Fruit fly (Drosophila melanogaster) whole organism, embryonic: ENCODE data around the gene CG12106.
A peak's percentile ranks its signal among the peaks of the same experiment; 100 is the strongest.

Experiments used
- CG10321 ChIP-seq: fragments of 200-800 bp; sonication (Bioruptor generic); IDR thresholded peaks from 2 replicates; pipeline ENCODE4 v1.3.6; 2022; ENCODE audit warnings: missing biosample characterization, missing genetic modification characterization
- CG11456 ChIP-seq: fragments of 200-800 bp; sonication (Bioruptor generic); IDR thresholded peaks from 3 replicates; pipeline ENCODE4 v1.3.6; 2022; ENCODE audit warnings: missing biosample characterization, missing genetic modification characterization
- CG11723 ChIP-seq: fragments of 200-800 bp; sonication (Bioruptor generic); optimal IDR thresholded peaks from 2 replicates; lab custom pipeline; 2017; ENCODE audit warnings: missing biosample characterization, mild to moderate bottlenecking, missing genetic modification characterization
- CG12219 ChIP-seq: fragments of 200-800 bp; sonication (Bioruptor generic); optimal IDR thresholded peaks from 3 replicates; lab custom pipeline; 2018; ENCODE audit warnings: missing biosample characterization, mild to moderate bottlenecking, missing genetic modification characterization
- CG12659 ChIP-seq: fragments of 200-800 bp; sonication (Bioruptor generic); optimal IDR thresholded peaks from 3 replicates; lab custom pipeline; 2017; ENCODE audit warnings: mild to moderate bottlenecking, missing biosample characterization, missing genetic modification reagents, missing genetic modification characterization
- CG14710 ChIP-seq: fragments of 200-800 bp; sonication (Bioruptor generic); optimal IDR thresholded peaks from 3 replicates; lab custom pipeline; 2019; ENCODE audit warnings: missing biosample characterization, mild to moderate bottlenecking, missing genetic modification characterization, moderate library complexity
- CG15011 ChIP-seq: fragments of 200-800 bp; sonication (Bioruptor generic); optimal IDR thresholded peaks from 3 replicates; lab custom pipeline; 2018; ENCODE audit warnings: missing biosample characterization, mild to moderate bottlenecking, missing genetic modification characterization
- CG15601 ChIP-seq: fragments of 200-800 bp; sonication (Bioruptor generic); optimal IDR thresholded peaks from 3 replicates; lab custom pipeline; 2019; ENCODE audit warnings: missing biosample characterization, mild to moderate bottlenecking, missing genetic modification characterization, moderate library complexity
- CG17359 ChIP-seq: fragments of 200-800 bp; sonication (Bioruptor generic); optimal IDR thresholded peaks from 3 replicates; lab custom pipeline; 2018; ENCODE audit warnings: missing biosample characterization, mild to moderate bottlenecking, missing genetic modification characterization, moderate library complexity
- CG17361 ChIP-seq: fragments of 200-800 bp; sonication (Bioruptor generic); IDR thresholded peaks from 3 replicates; pipeline ENCODE4 v1.3.6; 2022; ENCODE audit warnings: missing biosample characterization, missing genetic modification characterization
- CG17612 ChIP-seq: fragments of 200-800 bp; sonication (Bioruptor generic); IDR thresholded peaks from 2 replicates; pipeline ENCODE4 v1.3.6; 2022; ENCODE audit warnings: missing biosample characterization, missing genetic modification characterization
- CG17829 ChIP-seq: fragments of 200-800 bp; optimal IDR thresholded peaks from 2 replicates; lab custom pipeline; 2019; ENCODE audit warnings: missing biosample characterization, mild to moderate bottlenecking, missing genetic modification characterization, moderate library complexity
- CG17912 ChIP-seq: fragments of 200-800 bp; sonication (Bioruptor generic); optimal IDR thresholded peaks from 2 replicates; lab custom pipeline; 2018; ENCODE audit warnings: missing biosample characterization, mild to moderate bottlenecking, missing genetic modification characterization
- CG30020 ChIP-seq: fragments of 200-800 bp; optimal IDR thresholded peaks from 2 replicates; lab custom pipeline; 2019; ENCODE audit warnings: missing biosample characterization, mild to moderate bottlenecking, missing genetic modification characterization, moderate library complexity
- CG30431 ChIP-seq: fragments of 200-800 bp; sonication (Bioruptor generic); optimal IDR thresholded peaks from 2 replicates; lab custom pipeline; 2017; ENCODE audit warnings: missing biosample characterization, missing genetic modification characterization
- CG42726 ChIP-seq: fragments of 200-800 bp; sonication (Bioruptor generic); IDR thresholded peaks from 2 replicates; pipeline ENCODE4 v1.3.6; 2022; ENCODE audit warnings: missing biosample characterization, missing genetic modification characterization; ENCODE audit not compliant: partially characterized antibody
- CG6175 ChIP-seq: fragments of 200-800 bp; sonication (Bioruptor generic); IDR thresholded peaks from 3 replicates; pipeline ENCODE4 v1.3.6; 2022; ENCODE audit warnings: missing biosample characterization, missing genetic modification characterization
- CG6854 ChIP-seq: fragments of 200-800 bp; sonication (Bioruptor generic); optimal IDR thresholded peaks from 3 replicates; lab custom pipeline; 2017; ENCODE audit warnings: missing biosample characterization, mild to moderate bottlenecking, missing genetic modification characterization
- CG7357 ChIP-seq: fragments of 200-800 bp; sonication (Bioruptor generic); IDR thresholded peaks from 3 replicates; pipeline ENCODE4 v1.3.6; 2022; ENCODE audit warnings: missing biosample characterization, missing genetic modification characterization
- CG7372 ChIP-seq: fragments of 200-800 bp; sonication (Bioruptor generic); IDR thresholded peaks from 2 replicates; pipeline ENCODE4 v1.3.6; 2022; ENCODE audit warnings: missing biosample characterization, missing genetic modification characterization
- CG8924 ChIP-seq: fragments of 200-800 bp; optimal IDR thresholded peaks from 3 replicates; lab custom pipeline; 2019; ENCODE audit warnings: missing biosample characterization, mild to moderate bottlenecking, missing genetic modification characterization, moderate library complexity
- CG9797 ChIP-seq: fragments of 200-800 bp; sonication (Bioruptor generic); optimal IDR thresholded peaks from 3 replicates; lab custom pipeline; 2018; ENCODE audit warnings: missing biosample characterization, mild to moderate bottlenecking, missing genetic modification characterization
- CTCF ChIP-seq: fragments of 200-800 bp; sonication (Bioruptor generic); optimal IDR thresholded peaks from 2 replicates; lab custom pipeline; 2017; ENCODE audit warnings: missing biosample characterization, mild to moderate bottlenecking, missing genetic modification characterization, moderate library complexity
- CkIIα-i1 ChIP-seq: fragments of 200-800 bp; sonication (Bioruptor generic); IDR thresholded peaks from 2 replicates; pipeline ENCODE4 v1.3.6; 2022; ENCODE audit warnings: missing biosample characterization, missing genetic modification characterization
- D19B ChIP-seq: fragments of 200-800 bp; sonication (Bioruptor generic); optimal IDR thresholded peaks from 2 replicates; lab custom pipeline; 2017; ENCODE audit warnings: missing biosample characterization, mild to moderate bottlenecking, missing genetic modification characterization
- E2f2 ChIP-seq: fragments of 200-800 bp; sonication (Bioruptor generic); IDR thresholded peaks from 2 replicates; pipeline ENCODE4 v1.3.6; 2022; ENCODE audit warnings: missing biosample characterization, missing genetic modification characterization
- HHEX ChIP-seq: fragments of 200-800 bp; sonication (Bioruptor generic); optimal IDR thresholded peaks from 3 replicates; lab custom pipeline; 2017; ENCODE audit warnings: missing biosample characterization, mild to moderate bottlenecking, missing genetic modification characterization, missing genetic modification reagents
- HLH54F ChIP-seq: fragments of 200-800 bp; sonication (Bioruptor generic); optimal IDR thresholded peaks from 3 replicates; lab custom pipeline; 2016; ENCODE audit warnings: missing biosample characterization, missing genetic modification characterization
- HmgZ ChIP-seq: fragments of 200-800 bp; sonication (Bioruptor generic); optimal IDR thresholded peaks from 2 replicates; lab custom pipeline; 2018; ENCODE audit warnings: missing biosample characterization, mild to moderate bottlenecking, missing genetic modification characterization
- Kr ChIP-seq: fragments of 200-800 bp; sonication (Bioruptor generic); optimal IDR thresholded peaks from 2 replicates; lab custom pipeline; 2017; ENCODE audit warnings: missing biosample characterization, mild to moderate bottlenecking, missing genetic modification characterization
- MBD-R2 ChIP-seq: fragments of 200-800 bp; sonication (Bioruptor generic); IDR thresholded peaks from 2 replicates; pipeline ENCODE4 v1.3.6; 2022; ENCODE audit warnings: missing biosample characterization, missing genetic modification characterization
- Med ChIP-seq: fragments of 200-800 bp; sonication (Bioruptor generic); peaks from one replicate; lab custom pipeline; 2016; ENCODE audit warnings: missing biosample characterization, missing genetic modification characterization, mild to moderate bottlenecking, inconsistent platforms, moderate library complexity
- Myb ChIP-seq: fragments of 200-800 bp; sonication (Bioruptor generic); optimal IDR thresholded peaks from 2 replicates; lab custom pipeline; 2016; ENCODE audit warnings: missing biosample characterization, missing genetic modification characterization
- PHDP ChIP-seq: fragments of 200-800 bp; sonication (Bioruptor generic); optimal IDR thresholded peaks from 3 replicates; lab custom pipeline; 2018; ENCODE audit warnings: missing biosample characterization, mild to moderate bottlenecking, missing genetic modification characterization, moderate library complexity
- YL-1 ChIP-seq: fragments of 200-800 bp; sonication (Bioruptor generic); optimal IDR thresholded peaks from 3 replicates; lab custom pipeline; 2017; ENCODE audit warnings: missing biosample characterization, mild to moderate bottlenecking, missing genetic modification characterization
- crc ChIP-seq: fragments of 200-800 bp; sonication (Bioruptor generic); optimal IDR thresholded peaks from 2 replicates; lab custom pipeline; 2016; ENCODE audit warnings: missing biosample characterization, missing genetic modification characterization
- ems ChIP-seq: fragments of 200-800 bp; sonication (Bioruptor generic); optimal IDR thresholded peaks from 3 replicates; lab custom pipeline; 2016; ENCODE audit warnings: missing biosample characterization, missing genetic modification characterization
- eve ChIP-seq, 2 experiments: fragments of >200 bp; optimal IDR thresholded peaks; 2 replicates each; lab custom pipeline; 2017; ENCODE audit warnings: missing biosample characterization in 2 of 2, missing genetic modification characterization in 2 of 2
- gcm2 ChIP-seq: fragments of 200-800 bp; sonication (Bioruptor generic); optimal IDR thresholded peaks from 2 replicates; lab custom pipeline; 2016; ENCODE audit warnings: missing biosample characterization, missing genetic modification characterization
- grau ChIP-seq: fragments of 200-800 bp; optimal IDR thresholded peaks from 3 replicates; lab custom pipeline; 2019; ENCODE audit warnings: missing biosample characterization, mild to moderate bottlenecking, missing genetic modification characterization, moderate library complexity
- gsb ChIP-seq: fragments of 200-800 bp; sonication (Bioruptor generic); IDR thresholded peaks from 2 replicates; pipeline ENCODE4 v1.3.6; 2022; ENCODE audit warnings: missing biosample characterization, missing genetic modification characterization
- phol ChIP-seq: fragments of 200-800 bp; sonication (Bioruptor generic); optimal IDR thresholded peaks from 3 replicates; lab custom pipeline; 2018; ENCODE audit warnings: missing biosample characterization, mild to moderate bottlenecking, missing genetic modification characterization, moderate library complexity
- prd ChIP-seq, 3 experiments: fragments of >200 bp in 2 of 3; fragments of 200-800 bp in 1 of 3; sonication (Bioruptor generic) in 1 of 3; optimal IDR thresholded peaks in 2 of 3; IDR thresholded peaks in 1 of 3; 2 replicates in 2 of 3; 3 replicates in 1 of 3; pipeline versions ENCODE4 v1.3.6 to Lab custom; 2017 to 2022; ENCODE audit warnings: missing biosample characterization in 1 of 3, missing genetic modification characterization in 1 of 3
- repo ChIP-seq: fragments of 200-800 bp; sonication (Bioruptor generic); optimal IDR thresholded peaks from 2 replicates; lab custom pipeline; 2016; ENCODE audit warnings: missing biosample characterization, missing genetic modification characterization
- row ChIP-seq: fragments of 200-800 bp; sonication (Bioruptor generic); IDR thresholded peaks from 3 replicates; pipeline ENCODE4 v1.3.6; 2022; ENCODE audit warnings: missing biosample characterization, missing genetic modification characterization
- sens ChIP-seq: fragments of 200-800 bp; sonication (Bioruptor generic); peaks from one replicate; lab custom pipeline; 2016; ENCODE audit warnings: missing biosample characterization, missing genetic modification characterization
- stwl ChIP-seq: fragments of 200-800 bp; sonication (Bioruptor generic); optimal IDR thresholded peaks from 3 replicates; lab custom pipeline; 2018; ENCODE audit warnings: missing biosample characterization, mild to moderate bottlenecking, missing genetic modification characterization, moderate library complexity
- trem ChIP-seq: fragments of 200-800 bp; optimal IDR thresholded peaks from 3 replicates; lab custom pipeline; 2019; ENCODE audit warnings: missing biosample characterization, mild to moderate bottlenecking, missing genetic modification characterization, moderate library complexity
- trh ChIP-seq: fragments of 200-800 bp; sonication (Bioruptor generic); optimal IDR thresholded peaks from 2 replicates; lab custom pipeline; 2016; ENCODE audit warnings: missing biosample characterization, missing genetic modification characterization
- zf30C ChIP-seq: fragments of 200-800 bp; sonication (Bioruptor generic); optimal IDR thresholded peaks from 3 replicates; lab custom pipeline; 2018; ENCODE audit warnings: missing biosample characterization, mild to moderate bottlenecking, missing genetic modification characterization

The CG12106 gene

dm6 chrX:9193604-9194003, at the start of gene CG12106 (continued):
- TF ChIP-seq crc (GFP tag; lab: Kevin White, UChicago) (peak; percentile 14), CG11723 (GFP tag; lab: Kevin White, UChicago) (no peak), PHDP (peak; percentile 43), CG6175 (GFP tag; lab: Robert Waterston, UW) (no peak), eve (GFP tag; optimal IDR thresholded peaks at IDR 0.05; lab: Kevin White, UChicago) (no peak), CG17912 (no peak), D19B (no peak), CG12219 (GFP tag; lab: Kevin White, UChicago) (peak; percentile 1), CG17361 (peak; percentile 41; the same call in 1 of the 3 replicates), CG10321 (GFP tag; lab: Robert Waterston, UW) (no peak), CG7357 (GFP tag; lab: Robert Waterston, UW) (peak; percentile 32; the same call in 1 of the 3 replicates), repo (GFP tag; lab: Kevin White, UChicago) (no peak), CG17359 (tag; lab: Kevin White, UChicago) (peak; percentile 27), gsb (GFP tag; lab: Robert Waterston, UW) (0 out of 2 replicates have a peak, but pooled peaks have one; percentile 20), gcm2 (GFP tag; lab: Kevin White, UChicago) (no peak), HLH54F (GFP tag; lab: Kevin White, UChicago) (peak; percentile 36), CG30431 (no peak), CG8924 (tag; lab: Kevin White, UChicago) (peak; percentile 18), HHEX (GFP tag; lab: Kevin White, UChicago) (no peak), prd (optimal IDR thresholded peaks at IDR 0.05; lab: Kevin White, UChicago) (no peak), prd (GFP tag; IDR thresholded peaks at IDR 0.05; lab: Robert Waterston, UW) (peak; percentile 67), CG12659 (GFP tag; lab: Kevin White, UChicago) (peak; percentile 48)

DNA sequence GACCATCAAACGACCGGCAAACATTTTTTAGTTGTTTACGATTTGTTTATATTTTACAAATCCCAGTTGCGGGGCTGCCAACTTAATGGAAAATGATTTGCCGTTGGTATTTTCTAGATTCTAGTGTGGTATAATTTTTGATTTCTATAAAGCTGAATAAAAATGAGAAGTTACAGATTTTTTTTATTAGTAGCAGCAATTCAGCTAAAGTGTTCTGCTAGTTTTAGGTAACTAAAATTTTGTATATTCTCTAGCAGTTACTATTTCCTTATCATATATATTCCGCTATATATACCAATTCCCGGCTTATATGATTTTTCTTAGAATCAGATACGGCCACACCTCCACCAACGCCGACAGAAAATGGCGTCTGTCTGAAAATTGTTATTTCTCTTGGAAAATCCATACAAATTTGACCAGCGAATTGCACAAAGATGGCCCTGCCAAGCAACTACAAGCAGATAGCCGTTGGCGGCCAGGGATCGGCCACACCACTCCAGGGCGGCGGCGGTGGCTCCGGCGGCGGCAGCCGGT, 44.6 kb upstream of the CG12106 start, which contains the start of the genes fh and Bap111:
Gene fh, minus strand, starts transcription at position 83 of the 534 bp plus-strand sequence.
Gene Bap111, plus strand, starts transcription at position 321 of the 534 bp plus-strand sequence.
- peak; percentile 90 for TF ChIP-seq sens (GFP tag; lab: Kevin White, UChicago)
- peak; percentile 19 for TF ChIP-seq grau
- peak; percentile 21; the same call in 1 of the 2 replicates for TF ChIP-seq E2f2
- peak; percentile 54 for TF ChIP-seq Med (GFP tag; lab: Kevin White, UChicago)
- TF ChIP-seq ems: no peak
- peak; percentile 96 for TF ChIP-seq phol (tag; lab: Kevin White, UChicago)
- TF ChIP-seq CG7372: no peak
- TF ChIP-seq MBD-R2 (GFP tag; lab: Robert Waterston, UW): peak; percentile 54
- peak; percentile 64 for TF ChIP-seq CG12659 (GFP tag; lab: Kevin White, UChicago)
- peak; percentile 27 for TF ChIP-seq stwl (tag; lab: Kevin White, UChicago)
- peak; percentile 25; the same call in 1 of the 3 replicates for TF ChIP-seq row
- no peak for TF ChIP-seq CG11456 (GFP tag; lab: Robert Waterston, UW)
- TF ChIP-seq CG15601 (tag; lab: Kevin White, UChicago): peak; percentile 7
- TF ChIP-seq CG42726 (GFP tag; lab: Robert Waterston, UW): no peak
- no peak for TF ChIP-seq trh (GFP tag; lab: Kevin White, UChicago)
- TF ChIP-seq zf30C (GFP tag; lab: Kevin White, UChicago): no peak
- TF ChIP-seq CG15011 (GFP tag; lab: Kevin White, UChicago): no peak
- TF ChIP-seq CG17829 (tag; lab: Kevin White, UChicago): peak; percentile 19
- TF ChIP-seq trem (tag; lab: Kevin White, UChicago): peak; percentile 99
- peak; percentile 18 for TF ChIP-seq HmgZ (tag; lab: Kevin White, UChicago)
- TF ChIP-seq CG30020: peak; percentile 35
- peak; percentile 59 for TF ChIP-seq CG14710
- peak; percentile 78 for TF ChIP-seq CG9797
- TF ChIP-seq CTCF: peak; percentile 17
- peak; percentile 27 for TF ChIP-seq CG8924 (tag; lab: Kevin White, UChicago)
- TF ChIP-seq YL-1 (GFP tag; lab: Kevin White, UChicago): peak; percentile 72
- TF ChIP-seq CG6854 (GFP tag; lab: Kevin White, UChicago): no peak
- peak; percentile 23 for TF ChIP-seq Myb
- TF ChIP-seq CkIIα-i1 (GFP tag; lab: Robert Waterston, UW): no peak
- no peak for TF ChIP-seq Kr (GFP tag; lab: Kevin White, UChicago)
- no peak for TF ChIP-seq CG17612 (GFP tag; lab: Robert Waterston, UW)
